Worm (Caenorhabditis elegans) whole organism, L3 larva: ENCODE data around the gene hlh-28.
"Not testable (repeated sequence)": the region's sequence is repeated elsewhere in the genome, so short reads cannot be mapped to it uniquely, and the experiment has no call there.

ENCODE experiments used
- R02D3.7 ChIP-seq: fragments of 150-350 bp; optimal IDR thresholded peaks from 2 replicates; lab custom pipeline; 2014; ENCODE audit warnings: missing biosample characterization, missing genetic modification characterization
- ZK546.5 ChIP-seq: sonication (generic microtip); optimal IDR thresholded peaks from 2 replicates; lab custom pipeline; 2017; ENCODE audit warnings: missing biosample characterization, missing genetic modification characterization
- aly-2 ChIP-seq: fragments of 150-350 bp; optimal IDR thresholded peaks from 2 replicates; lab custom pipeline; 2014; ENCODE audit warnings: missing biosample characterization, missing genetic modification characterization
- ama-1 ChIP-seq: fragments of 150-350 bp; optimal IDR thresholded peaks from 2 replicates; lab custom pipeline; 2018
- ceh-16 ChIP-seq: sonication (generic microtip); optimal IDR thresholded peaks from 2 replicates; lab custom pipeline; 2017; ENCODE audit warnings: missing biosample characterization, missing genetic modification characterization
- ceh-82 ChIP-seq: fragments of 150-350 bp; optimal IDR thresholded peaks from 2 replicates; lab custom pipeline; 2014; ENCODE audit warnings: missing biosample characterization, missing genetic modification characterization
- ceh-9 ChIP-seq: sonication (generic microtip); optimal IDR thresholded peaks from 2 replicates; lab custom pipeline; 2018; ENCODE audit warnings: missing biosample characterization, missing genetic modification characterization
- daf-12 ChIP-seq: fragments of 150-350 bp; optimal IDR thresholded peaks from 2 replicates; lab custom pipeline; 2014; ENCODE audit warnings: missing biosample characterization, missing genetic modification reagents, missing genetic modification characterization
- egl-27 ChIP-seq: sonication (generic microtip); optimal IDR thresholded peaks from 4 replicates; lab custom pipeline; 2017; ENCODE audit warnings: missing biosample characterization, missing genetic modification reagents, missing genetic modification characterization
- egl-5 ChIP-seq: fragments of 150-350 bp; optimal IDR thresholded peaks from 2 replicates; lab custom pipeline; 2017; ENCODE audit warnings: missing biosample characterization, missing genetic modification reagents, missing genetic modification characterization, inconsistent platforms
- elt-1 ChIP-seq: fragments of 150-350 bp; optimal IDR thresholded peaks from 2 replicates; lab custom pipeline; 2014; ENCODE audit warnings: missing biosample characterization, missing genetic modification characterization
- elt-2 ChIP-seq: sonication (generic microtip); optimal IDR thresholded peaks from 2 replicates; lab custom pipeline; 2016; ENCODE audit warnings: missing genetic modification reagents, mild to moderate bottlenecking, missing genetic modification characterization, missing compliant biosample characterization
- elt-3 ChIP-seq, 3 experiments: fragments of 150-350 bp in 1 of 3; sonication (generic microtip) in 2 of 3; optimal IDR thresholded peaks; 2 replicates in 2 of 3; 4 replicates in 1 of 3; lab custom pipeline; 2014 to 2017; ENCODE audit warnings: missing biosample characterization in 3 of 3, missing genetic modification characterization in 3 of 3
- eor-1 ChIP-seq, 2 experiments: fragments of 150-350 bp; optimal IDR thresholded peaks; 2 replicates each; lab custom pipeline; 2014 to 2018; ENCODE audit warnings: missing biosample characterization in 2 of 2, missing genetic modification characterization in 2 of 2
- fkh-10 ChIP-seq: sonication (generic microtip); optimal IDR thresholded peaks from 2 replicates; lab custom pipeline; 2017; ENCODE audit warnings: missing biosample characterization, missing genetic modification reagents, missing genetic modification characterization
- fkh-2 ChIP-seq: fragments of 150-350 bp; optimal IDR thresholded peaks from 2 replicates; lab custom pipeline; 2014; ENCODE audit warnings: missing biosample characterization, missing genetic modification reagents, missing genetic modification characterization
- fos-1 ChIP-seq: fragments of 150-350 bp; optimal IDR thresholded peaks from 2 replicates; lab custom pipeline; 2014; ENCODE audit warnings: missing biosample characterization, missing genetic modification characterization
- jun-1 ChIP-seq: fragments of 150-350 bp; optimal IDR thresholded peaks from 2 replicates; lab custom pipeline; 2014; ENCODE audit warnings: missing biosample characterization, missing genetic modification reagents, missing genetic modification characterization
- lin-39 ChIP-seq: fragments of 150-350 bp; optimal IDR thresholded peaks from 2 replicates; lab custom pipeline; 2018; ENCODE audit warnings: missing biosample characterization, missing genetic modification reagents, missing genetic modification characterization
- lsy-12 ChIP-seq: sonication (generic microtip); optimal IDR thresholded peaks from 2 replicates; lab custom pipeline; 2016; ENCODE audit warnings: mild to moderate bottlenecking, missing genetic modification characterization, missing compliant biosample characterization
- mdl-1 ChIP-seq: fragments of 150-350 bp; optimal IDR thresholded peaks from 2 replicates; lab custom pipeline; 2014; ENCODE audit warnings: missing biosample characterization, missing genetic modification characterization
- mml-1 ChIP-seq: fragments of 150-350 bp; sonication (generic microtip); optimal IDR thresholded peaks from 3 replicates; lab custom pipeline; 2014; ENCODE audit warnings: missing biosample characterization, missing genetic modification characterization
- nfya-1 ChIP-seq: sonication (generic microtip); optimal IDR thresholded peaks from 2 replicates; lab custom pipeline; 2017; ENCODE audit warnings: missing genetic modification characterization, mild to moderate bottlenecking, missing compliant biosample characterization, antibody characterized with exemption, moderate library complexity; ENCODE audit not compliant: insufficient read depth
- nhr-11 ChIP-seq: fragments of 150-350 bp; optimal IDR thresholded peaks from 2 replicates; lab custom pipeline; 2014; ENCODE audit warnings: missing biosample characterization, missing genetic modification characterization
- nhr-12 ChIP-seq: fragments of 150-350 bp; optimal IDR thresholded peaks from 2 replicates; lab custom pipeline; 2014; ENCODE audit warnings: missing biosample characterization, missing genetic modification characterization
- nhr-23 ChIP-seq: fragments of 150-350 bp; optimal IDR thresholded peaks from 2 replicates; lab custom pipeline; 2014; ENCODE audit warnings: missing biosample characterization, missing genetic modification reagents, missing genetic modification characterization
- nhr-237 ChIP-seq: fragments of 150-350 bp; optimal IDR thresholded peaks from 2 replicates; lab custom pipeline; 2014; ENCODE audit warnings: missing biosample characterization, missing genetic modification characterization
- nhr-25 ChIP-seq: sonication (generic microtip); optimal IDR thresholded peaks from 2 replicates; lab custom pipeline; 2017; ENCODE audit warnings: missing biosample characterization, missing genetic modification characterization
- nhr-28 ChIP-seq: fragments of 150-350 bp; optimal IDR thresholded peaks from 2 replicates; lab custom pipeline; 2014; ENCODE audit warnings: missing biosample characterization, missing genetic modification characterization
- nhr-43 ChIP-seq: sonication (generic microtip); optimal IDR thresholded peaks from 2 replicates; lab custom pipeline; 2016; ENCODE audit warnings: mild to moderate bottlenecking, missing genetic modification characterization, missing compliant biosample characterization; ENCODE audit not compliant: poor library complexity, severe bottlenecking
- nhr-67 ChIP-seq: fragments of 150-350 bp; optimal IDR thresholded peaks from 2 replicates; lab custom pipeline; 2014; ENCODE audit warnings: missing biosample characterization, missing genetic modification characterization
- nhr-76 ChIP-seq: fragments of 150-350 bp; sonication (generic microtip); optimal IDR thresholded peaks from 5 replicates; lab custom pipeline; 2014; ENCODE audit warnings: missing biosample characterization, missing genetic modification characterization
- nhr-77 ChIP-seq: fragments of 150-350 bp; optimal IDR thresholded peaks from 2 replicates; lab custom pipeline; 2014; ENCODE audit warnings: missing biosample characterization, missing genetic modification characterization
- pha-4 ChIP-seq: fragments of 150-350 bp; optimal IDR thresholded peaks from 2 replicates; lab custom pipeline; 2014; ENCODE audit warnings: missing biosample characterization, missing genetic modification reagents, missing genetic modification characterization
- pqm-1 ChIP-seq: fragments of 150-350 bp; optimal IDR thresholded peaks from 2 replicates; lab custom pipeline; 2017; ENCODE audit warnings: missing biosample characterization, missing genetic modification characterization, inconsistent platforms
- sea-2 ChIP-seq: fragments of 150-350 bp; sonication (generic microtip); optimal IDR thresholded peaks from 4 replicates; lab custom pipeline; 2014; ENCODE audit warnings: missing biosample characterization, missing genetic modification reagents, missing genetic modification characterization
- skn-1 ChIP-seq: fragments of 150-350 bp; optimal IDR thresholded peaks from 2 replicates; lab custom pipeline; 2014; ENCODE audit warnings: missing biosample characterization, missing genetic modification characterization
- snpc-4 ChIP-seq: fragments of 150-350 bp; optimal IDR thresholded peaks from 2 replicates; lab custom pipeline; 2014; ENCODE audit warnings: missing biosample characterization, missing genetic modification characterization
- tbx-2 ChIP-seq: sonication (generic microtip); optimal IDR thresholded peaks from 2 replicates; lab custom pipeline; 2016; ENCODE audit warnings: mild to moderate bottlenecking, missing genetic modification characterization, missing compliant biosample characterization
- unc-39 ChIP-seq: sonication (generic microtip); optimal IDR thresholded peaks from 4 replicates; lab custom pipeline; 2017; ENCODE audit warnings: missing biosample characterization, missing genetic modification characterization
- unc-62 ChIP-seq: fragments of 150-350 bp; sonication (generic microtip); optimal IDR thresholded peaks from 4 replicates; lab custom pipeline; 2014; ENCODE audit warnings: missing biosample characterization, missing genetic modification reagents, missing genetic modification characterization
- zag-1 ChIP-seq: fragments of 150-350 bp; optimal IDR thresholded peaks from 2 replicates; lab custom pipeline; 2014; ENCODE audit warnings: missing biosample characterization, missing genetic modification characterization
- ztf-11 ChIP-seq: fragments of 150-350 bp; optimal IDR thresholded peaks from 2 replicates; lab custom pipeline; 2014; ENCODE audit warnings: missing biosample characterization, missing genetic modification characterization
- ztf-4 ChIP-seq: fragments of 150-350 bp; optimal IDR thresholded peaks from 2 replicates; lab custom pipeline; 2014; ENCODE audit warnings: missing biosample characterization, missing genetic modification characterization

hlh-28 gene

DNA sequence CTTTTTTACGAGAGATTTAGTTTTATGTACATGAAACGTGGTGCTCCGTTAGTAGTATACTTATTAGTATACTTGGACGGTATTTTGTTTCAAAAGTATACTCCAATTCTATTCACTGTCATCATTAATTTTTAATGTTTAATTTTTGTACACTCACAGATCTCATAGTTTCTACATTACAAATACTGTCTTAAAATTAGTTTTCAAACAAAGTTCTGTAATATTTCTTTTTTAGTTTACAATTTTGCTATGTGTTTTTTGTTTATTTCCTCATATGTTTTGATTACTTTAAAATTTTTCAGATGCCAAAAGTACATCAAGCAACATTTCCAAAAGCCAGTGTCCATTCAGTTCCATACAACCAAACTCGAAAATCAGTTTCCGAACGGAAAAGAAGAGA, at the start of gene hlh-28:
Gene hlh-28 (plus strand): TSS at position 301 of the 400 bp plus-strand sequence.
- not testable (repeated sequence) for TF ChIP-seq nhr-76 (tag; lab: Kevin White, UChicago); egl-27; pha-4
- TF ChIP-seq, all 47 proteins: peak for 0; not testable (repeated sequence) for 47

DNA sequence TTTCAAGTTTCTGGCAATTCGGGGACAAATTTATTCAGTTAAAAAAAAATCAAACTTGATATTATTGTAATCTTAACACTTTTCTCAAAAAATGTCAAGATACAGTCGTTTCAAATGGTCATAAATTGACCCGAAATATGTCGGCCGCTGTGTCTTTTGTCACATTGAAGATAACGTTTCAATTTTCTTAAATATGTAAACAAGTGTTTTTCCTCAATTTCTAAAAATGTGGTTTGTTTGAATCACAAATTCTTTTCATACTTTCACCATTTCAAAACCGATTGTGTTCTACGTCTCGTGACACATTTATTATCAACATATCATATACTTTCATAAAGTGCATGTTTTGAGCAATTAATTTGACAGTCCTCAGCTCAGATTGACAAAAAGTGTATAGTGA, 48.6 kb upstream of the hlh-28 start:
- TF ChIP-seq elt-1 (tag; lab: Kevin White, UChicago) = no peak
- TF ChIP-seq pqm-1 (tag; lab: Kevin White, UChicago) = peak; percentile 76
- TF ChIP-seq pha-4 = peak; percentile 40
- TF ChIP-seq elt-2 = peak; percentile 48

DNA sequence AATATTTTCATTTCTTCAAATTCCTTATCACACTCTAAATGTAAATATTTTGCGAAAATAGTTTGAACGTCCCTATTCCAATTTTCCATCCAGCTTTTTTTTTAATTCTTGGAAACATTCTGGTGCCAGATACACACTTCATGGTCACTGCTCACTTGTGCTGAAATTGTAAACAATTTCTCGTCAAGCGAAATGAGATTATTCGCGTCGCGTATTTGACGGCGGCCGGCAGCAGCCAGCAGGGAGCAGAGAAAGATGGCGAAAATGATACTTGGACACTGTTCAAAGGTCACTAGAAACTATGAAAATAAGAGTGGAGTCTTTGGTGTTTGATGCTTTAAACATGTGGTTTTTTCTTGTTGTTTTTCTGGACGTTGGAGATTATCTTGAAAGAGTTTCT, 46.4 kb upstream of the hlh-28 start:
- peak; percentile 44 for TF ChIP-seq lin-39 (tag; lab: Kevin White, UChicago)
- TF ChIP-seq nfya-1 (tag; lab: Kevin White, UChicago) = peak; percentile 13
- no peak for TF ChIP-seq nhr-237 (tag; lab: Kevin White, UChicago)
- no peak for TF ChIP-seq fkh-10 (GFP tag; lab: Kevin White, UChicago)
- TF ChIP-seq elt-2 = peak; percentile 51
- peak; percentile 42 for TF ChIP-seq pqm-1 (tag; lab: Kevin White, UChicago)
- TF ChIP-seq nhr-12 = no peak
- no peak for TF ChIP-seq zag-1 (tag; lab: Kevin White, UChicago)
- no peak for TF ChIP-seq aly-2
- TF ChIP-seq ZK546.5 = no peak
- TF ChIP-seq snpc-4 (tag; lab: Kevin White, UChicago) = no peak
- TF ChIP-seq ama-1 (lab: Kevin White, UChicago) = no peak

DNA sequence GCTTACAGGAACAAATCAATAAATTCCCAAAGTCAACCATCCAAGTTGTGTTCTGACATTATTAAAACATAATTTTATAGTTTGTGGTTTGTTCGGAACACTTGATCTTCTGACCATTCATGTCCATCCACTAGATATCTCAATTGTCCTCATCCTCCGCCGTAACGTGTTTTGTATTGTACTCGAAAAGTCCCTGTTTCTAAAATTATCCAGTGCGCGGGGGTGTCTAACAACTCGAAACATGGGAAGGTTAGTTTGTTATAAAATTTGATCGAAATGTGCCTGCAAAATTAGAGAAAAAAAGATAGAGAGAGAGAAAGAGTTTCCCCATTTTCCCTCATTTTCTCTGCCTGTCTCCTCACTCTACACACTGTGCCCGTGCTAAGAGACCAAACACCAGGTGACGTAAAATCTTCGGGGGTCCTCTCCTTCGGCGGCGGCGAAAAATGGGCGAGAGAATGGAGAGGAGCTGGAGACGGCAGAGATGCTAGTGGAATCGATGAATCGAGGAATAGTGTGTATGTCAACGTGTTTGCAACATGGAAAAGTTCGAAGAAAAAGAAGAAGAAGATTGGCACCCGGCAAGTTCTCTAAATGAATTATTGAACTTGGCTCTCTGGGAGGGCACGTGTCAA, 45.2 kb upstream of the hlh-28 start:
- TF ChIP-seq ama-1 (lab: Kevin White, UChicago) (no peak), nhr-43 (tag; lab: Kevin White, UChicago) (peak; percentile 64), jun-1 (no peak), egl-5 (peak; percentile 81), ceh-16 (tag; lab: Kevin White, UChicago) (no peak), unc-62 (GFP tag; lab: Kevin White, UChicago) (peak; percentile 42), nfya-1 (tag; lab: Kevin White, UChicago) (peak; percentile 89), ztf-4 (tag; lab: Kevin White, UChicago) (no peak), snpc-4 (tag; lab: Kevin White, UChicago) (peak; percentile 28), ZK546.5 (no peak), elt-2 (peak; percentile 85), nhr-77 (tag; lab: Kevin White, UChicago) (no peak), R02D3.7 (tag; lab: Kevin White, UChicago) (peak; percentile 53), lsy-12 (tag; lab: Kevin White, UChicago) (peak; percentile 23), lin-39 (tag; lab: Kevin White, UChicago) (peak; percentile 68), nhr-23 (tag; lab: Kevin White, UChicago) (peak; percentile 60), elt-1 (tag; lab: Kevin White, UChicago) (peak; percentile 7), pha-4 (peak; percentile 87), nhr-28 (tag; lab: Kevin White, UChicago) (no peak), fos-1 (tag; lab: Kevin White, UChicago) (no peak), daf-12 (tag; lab: Kevin White, UChicago) (peak; percentile 36), sea-2 (GFP tag; lab: Kevin White, UChicago) (no peak), ceh-9 (no peak), nhr-67 (no peak), eor-1 (tag; optimal IDR thresholded peaks at IDR 0.05; lab: Kevin White, UChicago) (no peak), fkh-10 (GFP tag; lab: Kevin White, UChicago) (peak; percentile 26), mml-1 (tag; lab: Kevin White, UChicago) (no peak), aly-2 (no peak), unc-39 (no peak), nhr-237 (tag; lab: Kevin White, UChicago) (no peak), ztf-11 (tag; lab: Kevin White, UChicago) (no peak), elt-3 (tag; optimal IDR thresholded peaks at IDR 0.05; lab: Kevin White, UChicago) (no peak), nhr-11 (peak; percentile 71), mdl-1 (tag; lab: Kevin White, UChicago) (peak; percentile 87), ceh-82 (tag; lab: Kevin White, UChicago) (no peak), pqm-1 (tag; lab: Kevin White, UChicago) (peak; percentile 58), nhr-25 (tag; lab: Kevin White, UChicago) (peak; percentile 19), egl-27 (peak; percentile 70), nhr-76 (tag; lab: Kevin White, UChicago) (no peak), zag-1 (tag; lab: Kevin White, UChicago) (no peak), fkh-2 (tag; lab: Kevin White, UChicago) (no peak), skn-1 (tag; lab: Kevin White, UChicago) (no peak), tbx-2 (tag; lab: Kevin White, UChicago) (peak; percentile 71), nhr-12 (no peak)
